Fruit fly (Drosophila melanogaster) whole organism, embryonic: Measurements from ENCODE around the gene CG13114.

Experiments
- Ada2b ChIP-seq: fragments of 200-800 bp; sonication (Bioruptor generic); IDR thresholded peaks from 2 replicates; pipeline ENCODE4 v1.3.6; 2022; ENCODE audit warnings: missing biosample characterization, missing genetic modification characterization
- BEAF-32 ChIP-seq: fragments of 200-800 bp; sonication (Bioruptor generic); optimal IDR thresholded peaks from 3 replicates; lab custom pipeline; 2017; ENCODE audit warnings: missing biosample characterization, missing genetic modification characterization, mild to moderate bottlenecking, moderate library complexity, missing genetic modification reagents
- Bdp1 ChIP-seq: fragments of 200-800 bp; sonication (Bioruptor generic); optimal IDR thresholded peaks from 3 replicates; lab custom pipeline; 2016; ENCODE audit warnings: missing biosample characterization, missing genetic modification characterization
- CG10147 ChIP-seq: fragments of 200-800 bp; sonication (Bioruptor generic); optimal IDR thresholded peaks from 2 replicates; lab custom pipeline; 2019; ENCODE audit warnings: missing biosample characterization, mild to moderate bottlenecking, missing genetic modification characterization, moderate library complexity
- CG10274 ChIP-seq: fragments of 200-800 bp; sonication (Bioruptor generic); optimal IDR thresholded peaks from 3 replicates; lab custom pipeline; 2017; ENCODE audit warnings: missing biosample characterization, mild to moderate bottlenecking, missing genetic modification characterization
- CG10543 ChIP-seq: fragments of 200-800 bp; sonication (Bioruptor generic); optimal IDR thresholded peaks from 3 replicates; lab custom pipeline; 2017; ENCODE audit warnings: missing biosample characterization, mild to moderate bottlenecking, missing genetic modification characterization, moderate library complexity
- CG12155 ChIP-seq: fragments of 200-800 bp; sonication (Bioruptor generic); optimal IDR thresholded peaks from 3 replicates; lab custom pipeline; 2016; ENCODE audit warnings: missing biosample characterization, missing genetic modification characterization
- CG12391 ChIP-seq: fragments of 200-800 bp; sonication (Bioruptor generic); optimal IDR thresholded peaks from 3 replicates; lab custom pipeline; 2018; ENCODE audit warnings: missing biosample characterization, mild to moderate bottlenecking, missing genetic modification characterization, moderate library complexity
- CG14050 ChIP-seq: fragments of 200-800 bp; sonication (Bioruptor generic); IDR thresholded peaks from 3 replicates; pipeline ENCODE4 v1.3.6; 2022; ENCODE audit warnings: missing biosample characterization, missing genetic modification characterization
- CG16813 ChIP-seq: fragments of 200-800 bp; sonication (Bioruptor generic); IDR thresholded peaks from 3 replicates; pipeline ENCODE4 v1.3.6; 2022; ENCODE audit warnings: missing biosample characterization, missing genetic modification characterization; ENCODE audit not compliant: partially characterized antibody
- CG17829 ChIP-seq: fragments of 200-800 bp; optimal IDR thresholded peaks from 2 replicates; lab custom pipeline; 2019; ENCODE audit warnings: missing biosample characterization, mild to moderate bottlenecking, missing genetic modification characterization, moderate library complexity
- CG31224 ChIP-seq: fragments of 200-800 bp; sonication (Bioruptor generic); IDR thresholded peaks from 2 replicates; pipeline ENCODE4 v1.3.6; 2022; ENCODE audit warnings: missing biosample characterization, missing genetic modification characterization
- CG31365 ChIP-seq: fragments of 200-800 bp; sonication (Bioruptor generic); optimal IDR thresholded peaks from 2 replicates; lab custom pipeline; 2018; ENCODE audit warnings: missing biosample characterization, mild to moderate bottlenecking, missing genetic modification characterization
- CG31441 ChIP-seq: fragments of 200-800 bp; sonication (Bioruptor generic); IDR thresholded peaks from 2 replicates; pipeline ENCODE4 v1.3.6; 2022; ENCODE audit warnings: missing biosample characterization, missing genetic modification characterization
- CG34376 ChIP-seq: fragments of 200-800 bp; sonication (Bioruptor generic); optimal IDR thresholded peaks from 2 replicates; lab custom pipeline; 2018; ENCODE audit warnings: missing biosample characterization, mild to moderate bottlenecking, missing genetic modification characterization
- CG3847 ChIP-seq: fragments of 200-800 bp; sonication (Bioruptor generic); IDR thresholded peaks from 2 replicates; pipeline ENCODE4 v1.3.6; 2022; ENCODE audit warnings: missing biosample characterization, missing genetic modification characterization
- CG4617 ChIP-seq: fragments of 200-800 bp; sonication (Bioruptor generic); optimal IDR thresholded peaks from 3 replicates; lab custom pipeline; 2016; ENCODE audit warnings: missing biosample characterization, missing genetic modification characterization, borderline replicate concordance
- CG4730 ChIP-seq: fragments of 200-800 bp; sonication (Bioruptor generic); IDR thresholded peaks from 2 replicates; pipeline ENCODE4 v1.3.6; 2022; ENCODE audit warnings: missing biosample characterization, missing genetic modification characterization
- CG4854 ChIP-seq: fragments of 200-800 bp; sonication (Bioruptor generic); optimal IDR thresholded peaks from 2 replicates; lab custom pipeline; 2016; ENCODE audit warnings: missing biosample characterization, missing genetic modification characterization, inconsistent platforms
- CG9817 ChIP-seq: fragments of 200-800 bp; sonication (Bioruptor generic); optimal IDR thresholded peaks from 2 replicates; lab custom pipeline; 2018; ENCODE audit warnings: missing biosample characterization, mild to moderate bottlenecking, missing genetic modification characterization, moderate library complexity
- CG9876 ChIP-seq: fragments of 200-800 bp; sonication (Bioruptor generic); optimal IDR thresholded peaks from 2 replicates; lab custom pipeline; 2016; ENCODE audit warnings: missing biosample characterization, missing genetic modification characterization
- CG9932 ChIP-seq: fragments of 200-800 bp; sonication (Bioruptor generic); IDR thresholded peaks from 2 replicates; pipeline ENCODE4 v1.3.6; 2022; ENCODE audit warnings: missing biosample characterization, missing genetic modification characterization
- CTCF ChIP-seq: fragments of 200-800 bp; sonication (Bioruptor generic); optimal IDR thresholded peaks from 2 replicates; lab custom pipeline; 2017; ENCODE audit warnings: missing biosample characterization, mild to moderate bottlenecking, missing genetic modification characterization, moderate library complexity
- Dad ChIP-seq: fragments of 200-800 bp; sonication (Bioruptor generic); optimal IDR thresholded peaks from 3 replicates; lab custom pipeline; 2016; ENCODE audit warnings: missing biosample characterization, missing genetic modification characterization
- E2f2 ChIP-seq: fragments of 200-800 bp; sonication (Bioruptor generic); IDR thresholded peaks from 2 replicates; pipeline ENCODE4 v1.3.6; 2022; ENCODE audit warnings: missing biosample characterization, missing genetic modification characterization
- Ets97D ChIP-seq: fragments of 200-800 bp; sonication (Bioruptor generic); optimal IDR thresholded peaks from 3 replicates; lab custom pipeline; 2016; ENCODE audit warnings: missing biosample characterization, missing genetic modification characterization
- Hmx ChIP-seq: fragments of 200-800 bp; sonication (Bioruptor generic); optimal IDR thresholded peaks from 2 replicates; lab custom pipeline; 2016; ENCODE audit warnings: missing biosample characterization, missing genetic modification characterization
- Tbp ChIP-seq: fragments of >200 bp; optimal IDR thresholded peaks from 2 replicates; lab custom pipeline; 2018; ENCODE audit warnings: missing biosample characterization, missing genetic modification characterization
- ara ChIP-seq: fragments of 200-800 bp; sonication (Bioruptor generic); IDR thresholded peaks from 2 replicates; pipeline ENCODE4 v1.3.6; 2022; ENCODE audit warnings: missing biosample characterization, missing genetic modification characterization
- ase ChIP-seq: fragments of 200-800 bp; sonication (Bioruptor generic); IDR thresholded peaks from 3 replicates; pipeline ENCODE4 v1.3.6; 2022; ENCODE audit warnings: missing biosample characterization, missing genetic modification characterization
- ash1 ChIP-seq: fragments of 200-800 bp; sonication (Bioruptor generic); optimal IDR thresholded peaks from 2 replicates; lab custom pipeline; 2018; ENCODE audit warnings: missing biosample characterization, mild to moderate bottlenecking, missing genetic modification characterization
- bab2 ChIP-seq: fragments of 200-800 bp; sonication (Bioruptor generic); optimal IDR thresholded peaks from 2 replicates; lab custom pipeline; 2016; ENCODE audit warnings: missing biosample characterization, missing genetic modification characterization
- btn ChIP-seq: fragments of 200-800 bp; sonication (Bioruptor generic); optimal IDR thresholded peaks from 2 replicates; lab custom pipeline; 2016; ENCODE audit warnings: missing biosample characterization, missing genetic modification characterization
- chinmo ChIP-seq: fragments of 200-800 bp; sonication (Bioruptor generic); IDR thresholded peaks from 4 replicates; pipeline ENCODE4 v1.3.6; 2022; ENCODE audit warnings: missing biosample characterization, missing genetic modification characterization; ENCODE audit not compliant: partially characterized antibody
- croc ChIP-seq: fragments of 200-800 bp; sonication (Bioruptor generic); conservative IDR thresholded peaks from 3 replicates; pipeline ENCODE4 v1.3.6; 2022; ENCODE audit warnings: missing biosample characterization, missing genetic modification characterization
- danr ChIP-seq: fragments of 200-800 bp; sonication (Bioruptor generic); IDR thresholded peaks from 2 replicates; pipeline ENCODE4 v1.3.6; 2022; ENCODE audit warnings: missing biosample characterization, missing genetic modification characterization
- grn ChIP-seq: fragments of 200-800 bp; sonication (Bioruptor generic); optimal IDR thresholded peaks from 3 replicates; lab custom pipeline; 2017; ENCODE audit warnings: missing biosample characterization, missing genetic modification characterization
- gt ChIP-seq: fragments of 200-800 bp; sonication (Bioruptor generic); IDR thresholded peaks from 2 replicates; pipeline ENCODE4 v1.3.6; 2022; ENCODE audit warnings: missing biosample characterization, missing genetic modification characterization
- hbn ChIP-seq: fragments of 200-800 bp; sonication (Bioruptor generic); IDR thresholded peaks from 2 replicates; pipeline ENCODE4 v1.3.6; 2022; ENCODE audit warnings: missing biosample characterization, missing genetic modification characterization; ENCODE audit not compliant: partially characterized antibody
- hkb ChIP-seq, 2 experiments: fragments of 200-800 bp in 1 of 2; fragments of >200 bp in 1 of 2; sonication (Bioruptor generic) in 1 of 2; IDR thresholded peaks in 1 of 2; optimal IDR thresholded peaks in 1 of 2; 2 replicates each; pipeline versions ENCODE4 v1.3.6 to Lab custom; 2017 to 2022; ENCODE audit warnings: missing biosample characterization in 1 of 2, missing genetic modification characterization in 1 of 2
- hth ChIP-seq: fragments of >200 bp; optimal IDR thresholded peaks from 2 replicates; lab custom pipeline; 2017; ENCODE audit warnings: inconsistent platforms
- insv ChIP-seq, 2 experiments: fragments of 200-800 bp; sonication (Bioruptor generic); optimal IDR thresholded peaks; 3 replicates each; lab custom pipeline; 2016 to 2018; ENCODE audit warnings: missing biosample characterization in 2 of 2, missing genetic modification characterization in 2 of 2
- knrl ChIP-seq: fragments of 200-800 bp; sonication (Bioruptor generic); IDR thresholded peaks from 3 replicates; pipeline ENCODE4 v1.3.6; 2022; ENCODE audit warnings: missing biosample characterization, missing genetic modification characterization; ENCODE audit not compliant: partially characterized antibody
- oc ChIP-seq: fragments of 200-800 bp; sonication (Bioruptor generic); optimal IDR thresholded peaks from 2 replicates; lab custom pipeline; 2018; ENCODE audit warnings: missing biosample characterization, mild to moderate bottlenecking, missing genetic modification characterization, moderate library complexity
- org-1 ChIP-seq: fragments of 200-800 bp; sonication (Bioruptor generic); optimal IDR thresholded peaks from 2 replicates; lab custom pipeline; 2017; ENCODE audit warnings: missing biosample characterization, missing genetic modification characterization
- pita ChIP-seq: fragments of 200-800 bp; sonication (Bioruptor generic); optimal IDR thresholded peaks from 2 replicates; lab custom pipeline; 2017; ENCODE audit warnings: missing biosample characterization, mild to moderate bottlenecking, missing genetic modification characterization
- tll ChIP-seq, 2 experiments: fragments of 200-800 bp in 1 of 2; fragments of >200 bp in 1 of 2; sonication (Bioruptor generic) in 1 of 2; optimal IDR thresholded peaks; 2 replicates each; lab custom pipeline; 2017 to 2019; ENCODE audit warnings: missing biosample characterization in 2 of 2, missing genetic modification characterization in 2 of 2, mild to moderate bottlenecking in 1 of 2, moderate library complexity in 1 of 2
- trem ChIP-seq: fragments of 200-800 bp; optimal IDR thresholded peaks from 3 replicates; lab custom pipeline; 2019; ENCODE audit warnings: missing biosample characterization, mild to moderate bottlenecking, missing genetic modification characterization, moderate library complexity
- zfh2 ChIP-seq: fragments of 200-800 bp; sonication (Bioruptor generic); optimal IDR thresholded peaks from 2 replicates; lab custom pipeline; 2016; ENCODE audit warnings: missing biosample characterization, missing genetic modification characterization

Gene CG13114

DNA sequence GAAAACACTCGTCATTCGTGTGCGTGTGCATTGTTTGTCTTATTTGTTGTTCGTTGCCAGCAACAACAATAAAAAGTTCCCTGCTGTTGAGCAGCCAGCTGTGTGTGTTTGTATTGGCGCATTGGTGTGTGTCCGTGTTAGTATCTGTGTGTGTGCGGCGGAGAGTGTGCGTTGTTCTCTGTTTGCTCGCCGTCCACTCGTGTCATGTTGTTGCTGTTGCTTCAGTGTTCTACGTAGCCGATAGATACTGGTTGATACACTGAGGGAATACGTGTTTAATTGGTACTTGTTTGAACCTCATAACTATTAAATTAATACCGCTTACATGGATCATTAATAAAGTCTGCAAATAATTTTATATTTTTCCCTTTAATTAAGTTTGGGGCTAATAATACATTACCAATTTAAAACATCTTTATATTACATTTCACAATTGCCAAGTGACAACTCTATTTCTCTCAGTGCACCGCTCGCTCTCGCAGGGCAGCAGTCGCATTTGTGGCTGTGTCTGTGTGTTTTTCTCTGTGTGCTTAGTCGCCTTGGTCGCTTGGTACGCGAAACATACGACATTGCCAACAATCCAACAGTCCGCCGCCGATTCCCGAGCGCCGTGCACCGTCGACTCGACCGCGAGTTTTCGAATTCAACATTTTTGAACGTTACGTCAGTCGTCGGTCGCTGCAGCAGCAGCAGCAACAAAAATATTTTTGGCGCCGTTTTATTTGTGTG, 22.9 kb downstream of the CG13114 start, which contains the start of gene brwl (continued):
- TF ChIP-seq insv (GFP tag; optimal IDR thresholded peaks at IDR 0.05; lab: Kevin White, UChicago): peak; percentile 75 to 81
- TF ChIP-seq CG31441: peak; percentile 99
- TF ChIP-seq danr (GFP tag; lab: Robert Waterston, UW): peak; percentile 99
- peak; percentile 97 for TF ChIP-seq CG14050 (GFP tag; lab: Robert Waterston, UW)
- TF ChIP-seq CG3847 (GFP tag; lab: Robert Waterston, UW): peak; percentile 98
- peak; percentile 96 for TF ChIP-seq zfh2 (GFP tag; lab: Kevin White, UChicago)
- TF ChIP-seq croc (GFP tag; lab: Robert Waterston, UW): peak; percentile 98
- TF ChIP-seq CG12155 (GFP tag; lab: Kevin White, UChicago): peak; percentile 98
- 0 out of 3 replicates have a peak, but pooled peaks have one; percentile 29 for TF ChIP-seq CG16813 (GFP tag; lab: Robert Waterston, UW)
- peak; percentile 90 for TF ChIP-seq CG31365 (tag; lab: Kevin White, UChicago)
- peak; percentile 98 for TF ChIP-seq oc (tag; lab: Kevin White, UChicago)
- TF ChIP-seq CG9932 (GFP tag; lab: Robert Waterston, UW): peak; percentile 96
- peak; percentile 99 for TF ChIP-seq Ada2b (GFP tag; lab: Robert Waterston, UW)
- peak; percentile 99 for TF ChIP-seq org-1 (GFP tag; lab: Kevin White, UChicago)
- TF ChIP-seq hbn (GFP tag; lab: Robert Waterston, UW): no peak
- TF ChIP-seq E2f2 (GFP tag; lab: Robert Waterston, UW): peak; percentile 88
- TF ChIP-seq ase: peak; percentile 98
- TF ChIP-seq Bdp1 (GFP tag; lab: Kevin White, UChicago): peak; percentile 94
- TF ChIP-seq CG9876 (GFP tag; lab: Kevin White, UChicago): peak; percentile 95
- peak; percentile 45 for TF ChIP-seq BEAF-32 (GFP tag; lab: Kevin White, UChicago)
- peak; percentile 97 for TF ChIP-seq Dad (GFP tag; lab: Kevin White, UChicago)
- peak; percentile 52 to 89 for TF ChIP-seq tll (GFP tag; optimal IDR thresholded peaks at IDR 0.05; lab: Kevin White, UChicago)
- peak; percentile 98 for TF ChIP-seq CG10147 (GFP tag; lab: Kevin White, UChicago)
- no peak for TF ChIP-seq Tbp (GFP tag; lab: Kevin White, UChicago)
- peak; percentile 99 for TF ChIP-seq CG10543 (GFP tag; lab: Kevin White, UChicago)
- peak; percentile 97 for TF ChIP-seq trem (tag; lab: Kevin White, UChicago)
- TF ChIP-seq CG10274 (GFP tag; lab: Kevin White, UChicago): peak; percentile 93
- no peak for TF ChIP-seq hkb (optimal IDR thresholded peaks at IDR 0.05; lab: Kevin White, UChicago)
- peak; percentile 99 for TF ChIP-seq hkb (GFP tag; IDR thresholded peaks at IDR 0.05; lab: Robert Waterston, UW)
- TF ChIP-seq knrl (GFP tag; lab: Robert Waterston, UW): 0 out of 3 replicates have a peak, but pooled peaks have one; percentile 29
- peak; percentile 95 for TF ChIP-seq Hmx (GFP tag; lab: Kevin White, UChicago)
- peak; percentile 71 for TF ChIP-seq ash1 (GFP tag; lab: Kevin White, UChicago)
- TF ChIP-seq CG4617: peak; percentile 98
- TF ChIP-seq bab2: peak; percentile 98
- TF ChIP-seq gt (GFP tag; lab: Robert Waterston, UW): peak; percentile 95
- TF ChIP-seq CG4730 (GFP tag; lab: Robert Waterston, UW): peak; percentile 98
- TF ChIP-seq CG17829 (tag; lab: Kevin White, UChicago): peak; percentile 99
- no peak for TF ChIP-seq hth (lab: Kevin White, UChicago)
- no peak for TF ChIP-seq pita
- TF ChIP-seq CG31224 (GFP tag; lab: Robert Waterston, UW): peak; percentile 96
- TF ChIP-seq CG4854 (GFP tag; lab: Kevin White, UChicago): peak; percentile 98
- TF ChIP-seq btn (GFP tag; lab: Kevin White, UChicago): peak; percentile 95
- peak; percentile 98 for TF ChIP-seq ara (GFP tag; lab: Robert Waterston, UW)
- TF ChIP-seq CTCF (GFP tag; lab: Kevin White, UChicago): peak; percentile 75
- TF ChIP-seq CG34376 (GFP tag; lab: Kevin White, UChicago): peak; percentile 98
- peak; percentile 90 for TF ChIP-seq Ets97D
- TF ChIP-seq grn (GFP tag; lab: Kevin White, UChicago): peak; percentile 91
- TF ChIP-seq CG9817 (tag; lab: Kevin White, UChicago): peak; percentile 98
- peak; percentile 89 for TF ChIP-seq chinmo (GFP tag; lab: Robert Waterston, UW)
- TF ChIP-seq CG12391 (tag; lab: Kevin White, UChicago): peak; percentile 99
